Worm (Caenorhabditis elegans) whole organism, midembryonic: Measurements from ENCODE around the gene gldi-4.

Experiments
- T22C8.4 ChIP-seq: fragments of 200-800 bp; sonication (Bioruptor generic); IDR thresholded peaks from 2 replicates; pipeline ENCODE4 v1.3.6; 2022; ENCODE audit warnings: missing genetic modification characterization, missing compliant biosample characterization
- cog-1 ChIP-seq: sonication (generic microtip); optimal IDR thresholded peaks from 2 replicates; lab custom pipeline; 2016; ENCODE audit warnings: missing genetic modification characterization, missing compliant biosample characterization
- flt-1 ChIP-seq: fragments of 200-800 bp; sonication (Bioruptor generic); IDR thresholded peaks from 2 replicates; pipeline ENCODE4 v1.3.6; 2022; ENCODE audit warnings: missing genetic modification characterization, missing compliant biosample characterization
- klf-2 ChIP-seq: fragments of 200-800 bp; sonication (Bioruptor generic); conservative IDR thresholded peaks from 2 replicates; pipeline ENCODE4 v1.3.6; 2022; ENCODE audit warnings: missing genetic modification reagents, missing genetic modification characterization, missing compliant biosample characterization
- med-1 ChIP-seq: sonication (generic microtip); optimal IDR thresholded peaks from 2 replicates; lab custom pipeline; 2017; ENCODE audit warnings: missing genetic modification characterization, mild to moderate bottlenecking, missing compliant biosample characterization, antibody characterized with exemption, missing genetic modification reagents; ENCODE audit not compliant: insufficient read depth
- ref-1 ChIP-seq: fragments of 200-800 bp; sonication (Bioruptor generic); conservative IDR thresholded peaks from 2 replicates; pipeline ENCODE4 v1.3.6; 2022; ENCODE audit warnings: missing genetic modification reagents, missing genetic modification characterization, missing compliant biosample characterization
- tab-1 ChIP-seq: fragments of 200-800 bp; sonication (Bioruptor generic); IDR thresholded peaks from 2 replicates; pipeline ENCODE4 v1.3.6; 2022; ENCODE audit warnings: missing genetic modification characterization, missing compliant biosample characterization
- ztf-23 ChIP-seq: fragments of 200-800 bp; sonication (Bioruptor generic); IDR thresholded peaks from 2 replicates; pipeline ENCODE4 v1.3.6; 2022; ENCODE audit warnings: missing genetic modification reagents, missing genetic modification characterization, missing compliant biosample characterization
- ztf-29 ChIP-seq: fragments of 200-800 bp; sonication (Bioruptor generic); IDR thresholded peaks from 2 replicates; pipeline ENCODE4 v1.3.6; 2022; ENCODE audit warnings: missing genetic modification reagents, missing genetic modification characterization, missing compliant biosample characterization

gldi-4 gene

ce11 chrIV:7046641-7047361 lies 29.4 kb downstream of the gldi-4 start:
- TF ChIP-seq cog-1 (tag; lab: Kevin White, UChicago), result no peak

ce11 chrIV:7047762-7048178 lies 30.3 kb downstream of the gldi-4 start:
- TF ChIP-seq T22C8.4 (GFP tag; lab: Robert Waterston, UW), result no peak
- TF ChIP-seq klf-2 (GFP tag; lab: Robert Waterston, UW), result no peak
- TF ChIP-seq med-1, result no peak

ce11 chrIV:7048637-7049245 lies 31.3 kb downstream of the gldi-4 start:
- TF ChIP-seq cog-1 (tag; lab: Kevin White, UChicago), result no peak
- TF ChIP-seq T22C8.4 (GFP tag; lab: Robert Waterston, UW), result no peak
- TF ChIP-seq klf-2 (GFP tag; lab: Robert Waterston, UW), result no peak
- TF ChIP-seq flt-1 (GFP tag; lab: Robert Waterston, UW), result no peak
- TF ChIP-seq ztf-23 (GFP tag; lab: Robert Waterston, UW), result no peak
- TF ChIP-seq med-1, result no peak
- no peak for TF ChIP-seq ref-1 (GFP tag; lab: Robert Waterston, UW)
- no peak for TF ChIP-seq ztf-29 (GFP tag; lab: Robert Waterston, UW)
- TF ChIP-seq tab-1 (GFP tag; lab: Robert Waterston, UW), result no peak

ce11 chrIV:7049672-7050206 lies 32.3 kb downstream of the gldi-4 start, which contains the start of gene nhr-105:
nhr-105 (plus strand) TSS chrIV:7050156.
- TF ChIP-seq ref-1 (GFP tag; lab: Robert Waterston, UW) (no peak), tab-1 (GFP tag; lab: Robert Waterston, UW) (no peak), T22C8.4 (GFP tag; lab: Robert Waterston, UW) (no peak), cog-1 (tag; lab: Kevin White, UChicago) (no peak), ztf-23 (GFP tag; lab: Robert Waterston, UW) (no peak), flt-1 (GFP tag; lab: Robert Waterston, UW) (no peak), med-1 (no peak), klf-2 (GFP tag; lab: Robert Waterston, UW) (no peak), ztf-29 (GFP tag; lab: Robert Waterston, UW) (no peak)

- TF ChIP-seq flt-1 (GFP tag; lab: Robert Waterston, UW), result no peak
- no peak for TF ChIP-seq ref-1 (GFP tag; lab: Robert Waterston, UW)
- TF ChIP-seq ztf-29 (GFP tag; lab: Robert Waterston, UW), result no peak
Observed at ce11 chrIV:7051515-7051914, 34.1 kb downstream of the gldi-4 start.

- TF ChIP-seq ztf-23 (GFP tag; lab: Robert Waterston, UW) (no peak), flt-1 (GFP tag; lab: Robert Waterston, UW) (no peak), klf-2 (GFP tag; lab: Robert Waterston, UW) (no peak), ztf-29 (GFP tag; lab: Robert Waterston, UW) (no peak), cog-1 (tag; lab: Kevin White, UChicago) (no peak), tab-1 (GFP tag; lab: Robert Waterston, UW) (no peak), med-1 (no peak), ref-1 (GFP tag; lab: Robert Waterston, UW) (no peak), T22C8.4 (GFP tag; lab: Robert Waterston, UW) (no peak)
Observed at ce11 chrIV:7052135-7052534, 34.7 kb downstream of the gldi-4 start.

- TF ChIP-seq klf-2 (GFP tag; lab: Robert Waterston, UW) (no peak), tab-1 (GFP tag; lab: Robert Waterston, UW) (no peak), ztf-29 (GFP tag; lab: Robert Waterston, UW) (no peak), T22C8.4 (GFP tag; lab: Robert Waterston, UW) (no peak), flt-1 (GFP tag; lab: Robert Waterston, UW) (no peak), med-1 (no peak), ztf-23 (GFP tag; lab: Robert Waterston, UW) (no peak), cog-1 (tag; lab: Kevin White, UChicago) (no peak), ref-1 (GFP tag; lab: Robert Waterston, UW) (no peak)
Observed at ce11 chrIV:7057677-7058076, 40.3 kb downstream of the gldi-4 start, which contains the start of gene srx-50. srx-50 (plus strand) TSS chrIV:7057977.

- TF ChIP-seq ztf-23 (GFP tag; lab: Robert Waterston, UW) (no peak), klf-2 (GFP tag; lab: Robert Waterston, UW) (no peak), ref-1 (GFP tag; lab: Robert Waterston, UW) (no peak)
Observed at ce11 chrIV:7062697-7063096, 45.3 kb downstream of the gldi-4 start.

ce11 chrIV:7065022-7065421 lies 47.6 kb downstream of the gldi-4 start, which contains the start of gene Y43B11AL.1:
Y43B11AL.1 (plus strand) TSS chrIV:7065322.
- TF ChIP-seq cog-1 (tag; lab: Kevin White, UChicago) (no peak), med-1 (no peak), flt-1 (GFP tag; lab: Robert Waterston, UW) (no peak), T22C8.4 (GFP tag; lab: Robert Waterston, UW) (no peak), ztf-29 (GFP tag; lab: Robert Waterston, UW) (no peak), ztf-23 (GFP tag; lab: Robert Waterston, UW) (no peak), klf-2 (GFP tag; lab: Robert Waterston, UW) (no peak), tab-1 (GFP tag; lab: Robert Waterston, UW) (no peak), ref-1 (GFP tag; lab: Robert Waterston, UW) (no peak)
